Fruit fly (Drosophila melanogaster) whole organism, embryonic: Measurements from ENCODE around the gene CG13373.
A peak's percentile ranks its signal among the peaks of the same experiment; 100 is the strongest.

Experiments
- Abd-B ChIP-seq: fragments of 200-800 bp; sonication (Bioruptor generic); optimal IDR thresholded peaks from 2 replicates; lab custom pipeline; 2018; ENCODE audit warnings: missing biosample characterization, mild to moderate bottlenecking, missing genetic modification characterization, moderate library complexity
- Ada2b ChIP-seq: fragments of 200-800 bp; sonication (Bioruptor generic); IDR thresholded peaks from 2 replicates; pipeline ENCODE4 v1.3.6; 2022; ENCODE audit warnings: missing biosample characterization, missing genetic modification characterization
- B-H1 ChIP-seq: fragments of 200-800 bp; sonication (Bioruptor generic); IDR thresholded peaks from 3 replicates; pipeline ENCODE4 v1.3.6; 2022; ENCODE audit warnings: missing biosample characterization, missing genetic modification characterization
- Blimp-1 ChIP-seq: fragments of 200-800 bp; sonication (Bioruptor generic); optimal IDR thresholded peaks from 3 replicates; lab custom pipeline; 2018; ENCODE audit warnings: missing biosample characterization, missing genetic modification characterization, mild to moderate bottlenecking, moderate library complexity, missing genetic modification reagents
- CG10209 ChIP-seq: fragments of 200-800 bp; sonication (Bioruptor generic); optimal IDR thresholded peaks from 3 replicates; lab custom pipeline; 2017; ENCODE audit warnings: missing biosample characterization, mild to moderate bottlenecking, missing genetic modification characterization, missing genetic modification reagents
- CG11085 ChIP-seq: fragments of 200-800 bp; sonication (Bioruptor generic); IDR thresholded peaks from 2 replicates; pipeline ENCODE4 v1.3.6; 2022; ENCODE audit warnings: missing biosample characterization, missing genetic modification characterization
- CG11398 ChIP-seq: fragments of 200-800 bp; sonication (Bioruptor generic); optimal IDR thresholded peaks from 2 replicates; lab custom pipeline; 2016; ENCODE audit warnings: missing biosample characterization, missing genetic modification characterization
- CG11456 ChIP-seq: fragments of 200-800 bp; sonication (Bioruptor generic); IDR thresholded peaks from 3 replicates; pipeline ENCODE4 v1.3.6; 2022; ENCODE audit warnings: missing biosample characterization, missing genetic modification characterization
- CG11560 ChIP-seq: fragments of 200-800 bp; sonication (Bioruptor generic); IDR thresholded peaks from 3 replicates; pipeline ENCODE4 v1.3.6; 2022; ENCODE audit warnings: missing biosample characterization, missing genetic modification characterization
- CG16779 ChIP-seq: fragments of 200-800 bp; sonication (Bioruptor generic); IDR thresholded peaks from 2 replicates; pipeline ENCODE4 v1.3.6; 2022; ENCODE audit warnings: missing biosample characterization, missing genetic modification characterization
- CG16813 ChIP-seq: fragments of 200-800 bp; sonication (Bioruptor generic); IDR thresholded peaks from 3 replicates; pipeline ENCODE4 v1.3.6; 2022; ENCODE audit warnings: missing biosample characterization, missing genetic modification characterization; ENCODE audit not compliant: partially characterized antibody
- CG17912 ChIP-seq: fragments of 200-800 bp; sonication (Bioruptor generic); optimal IDR thresholded peaks from 2 replicates; lab custom pipeline; 2018; ENCODE audit warnings: missing biosample characterization, mild to moderate bottlenecking, missing genetic modification characterization
- CG1792 ChIP-seq: fragments of 200-800 bp; sonication (Bioruptor generic); optimal IDR thresholded peaks from 2 replicates; lab custom pipeline; 2016; ENCODE audit warnings: missing biosample characterization, missing genetic modification characterization
- CG1832 ChIP-seq: fragments of 200-800 bp; sonication (Bioruptor generic); optimal IDR thresholded peaks from 2 replicates; lab custom pipeline; 2017; ENCODE audit warnings: missing biosample characterization, mild to moderate bottlenecking, missing genetic modification characterization, inconsistent platforms
- CG2678 ChIP-seq: fragments of 200-800 bp; sonication (Bioruptor generic); optimal IDR thresholded peaks from 3 replicates; lab custom pipeline; 2019; ENCODE audit warnings: missing biosample characterization, mild to moderate bottlenecking, missing genetic modification characterization, moderate library complexity
- CG2889 ChIP-seq: fragments of 200-800 bp; sonication (Bioruptor generic); IDR thresholded peaks from 3 replicates; pipeline ENCODE4 v1.3.6; 2022; ENCODE audit warnings: missing biosample characterization, missing genetic modification characterization
- CG31365 ChIP-seq: fragments of 200-800 bp; sonication (Bioruptor generic); optimal IDR thresholded peaks from 2 replicates; lab custom pipeline; 2018; ENCODE audit warnings: missing biosample characterization, mild to moderate bottlenecking, missing genetic modification characterization
- CG4424 ChIP-seq: fragments of 200-800 bp; sonication (Bioruptor generic); optimal IDR thresholded peaks from 3 replicates; lab custom pipeline; 2016; ENCODE audit warnings: missing biosample characterization, missing genetic modification characterization
- CG6689 ChIP-seq: fragments of 200-800 bp; sonication (Bioruptor generic); IDR thresholded peaks from 2 replicates; pipeline ENCODE4 v1.3.6; 2022; ENCODE audit warnings: missing biosample characterization, missing genetic modification characterization
- CTCF ChIP-seq: fragments of 200-800 bp; sonication (Bioruptor generic); optimal IDR thresholded peaks from 2 replicates; lab custom pipeline; 2017; ENCODE audit warnings: missing biosample characterization, mild to moderate bottlenecking, missing genetic modification characterization, moderate library complexity
- CoRest ChIP-seq: fragments of 200-800 bp; sonication (Bioruptor generic); optimal IDR thresholded peaks from 3 replicates; lab custom pipeline; 2018; ENCODE audit warnings: missing biosample characterization, mild to moderate bottlenecking, missing genetic modification characterization, moderate library complexity
- D19A ChIP-seq: fragments of 200-800 bp; optimal IDR thresholded peaks from 3 replicates; lab custom pipeline; 2019; ENCODE audit warnings: missing biosample characterization, mild to moderate bottlenecking, missing genetic modification characterization, moderate library complexity
- Dip2 ChIP-seq: fragments of 200-800 bp; sonication (Bioruptor generic); IDR thresholded peaks from 2 replicates; pipeline ENCODE4 v1.3.6; 2022; ENCODE audit warnings: missing biosample characterization, missing genetic modification characterization
- Elba2 ChIP-seq: fragments of 200-800 bp; sonication (Bioruptor generic); optimal IDR thresholded peaks from 3 replicates; lab custom pipeline; 2016; ENCODE audit warnings: missing biosample characterization, missing genetic modification characterization
- Ets65A ChIP-seq: fragments of 200-800 bp; sonication (Bioruptor generic); peaks from one replicate; lab custom pipeline; 2016; ENCODE audit warnings: missing biosample characterization, missing genetic modification characterization
- HLH54F ChIP-seq: fragments of 200-800 bp; sonication (Bioruptor generic); optimal IDR thresholded peaks from 3 replicates; lab custom pipeline; 2016; ENCODE audit warnings: missing biosample characterization, missing genetic modification characterization
- Hsf ChIP-seq: fragments of 200-800 bp; sonication (Bioruptor generic); optimal IDR thresholded peaks from 3 replicates; lab custom pipeline; 2016; ENCODE audit warnings: missing biosample characterization, missing genetic modification characterization
- Oaz ChIP-seq: fragments of 200-800 bp; sonication (Bioruptor generic); IDR thresholded peaks from 2 replicates; pipeline ENCODE4 v1.3.6; 2022; ENCODE audit warnings: missing biosample characterization, missing genetic modification characterization
- Poxn ChIP-seq: fragments of 200-800 bp; sonication (Bioruptor generic); IDR thresholded peaks from 2 replicates; pipeline ENCODE4 v1.3.6; 2022; ENCODE audit warnings: missing biosample characterization, missing genetic modification characterization
- Sry-β ChIP-seq: fragments of 200-800 bp; sonication (Bioruptor generic); optimal IDR thresholded peaks from 2 replicates; lab custom pipeline; 2018; ENCODE audit warnings: missing biosample characterization, mild to moderate bottlenecking, missing genetic modification characterization, moderate library complexity
- YL-1 ChIP-seq: fragments of 200-800 bp; sonication (Bioruptor generic); optimal IDR thresholded peaks from 3 replicates; lab custom pipeline; 2017; ENCODE audit warnings: missing biosample characterization, mild to moderate bottlenecking, missing genetic modification characterization
- bigmax ChIP-seq: fragments of 200-800 bp; sonication (Bioruptor generic); optimal IDR thresholded peaks from 2 replicates; lab custom pipeline; 2018; ENCODE audit warnings: missing biosample characterization, mild to moderate bottlenecking, missing genetic modification characterization
- crp ChIP-seq, 2 experiments: fragments of 200-800 bp; sonication (Bioruptor generic); optimal IDR thresholded peaks; 2 replicates in 1 of 2; 3 replicates in 1 of 2; lab custom pipeline; 2017; ENCODE audit warnings: missing biosample characterization in 2 of 2, missing genetic modification characterization in 2 of 2, mild to moderate bottlenecking in 1 of 2, moderate library complexity in 1 of 2
- inv ChIP-seq: fragments of 200-800 bp; sonication (Bioruptor generic); IDR thresholded peaks from 2 replicates; pipeline ENCODE4 v1.3.6; 2022; ENCODE audit warnings: missing biosample characterization, missing genetic modification characterization; ENCODE audit not compliant: partially characterized antibody
- jumu ChIP-seq: fragments of 200-800 bp; sonication (Bioruptor generic); optimal IDR thresholded peaks from 3 replicates; lab custom pipeline; 2016; ENCODE audit warnings: missing biosample characterization, missing genetic modification characterization
- lmd ChIP-seq: fragments of 200-800 bp; sonication (Bioruptor generic); IDR thresholded peaks from 2 replicates; pipeline ENCODE4 v1.3.6; 2022; ENCODE audit warnings: missing biosample characterization, missing genetic modification characterization
- nau ChIP-seq: fragments of 200-800 bp; sonication (Bioruptor generic); optimal IDR thresholded peaks from 3 replicates; lab custom pipeline; 2017; ENCODE audit warnings: missing biosample characterization, mild to moderate bottlenecking, missing genetic modification characterization, missing genetic modification reagents
- repo ChIP-seq: fragments of 200-800 bp; sonication (Bioruptor generic); optimal IDR thresholded peaks from 2 replicates; lab custom pipeline; 2016; ENCODE audit warnings: missing biosample characterization, missing genetic modification characterization
- scrt ChIP-seq: fragments of 200-800 bp; sonication (Bioruptor generic); optimal IDR thresholded peaks from 2 replicates; lab custom pipeline; 2018; ENCODE audit warnings: missing biosample characterization, mild to moderate bottlenecking, missing genetic modification characterization, moderate library complexity
- slbo ChIP-seq: fragments of 200-800 bp; sonication (Bioruptor generic); IDR thresholded peaks from 2 replicates; pipeline ENCODE4 v1.3.6; 2022; ENCODE audit warnings: missing biosample characterization, missing genetic modification characterization
- tna ChIP-seq: fragments of 200-800 bp; sonication (Bioruptor generic); IDR thresholded peaks from 2 replicates; pipeline ENCODE4 v1.3.6; 2022; ENCODE audit warnings: missing biosample characterization, missing genetic modification characterization; ENCODE audit not compliant: partially characterized antibody
- trem ChIP-seq: fragments of 200-800 bp; optimal IDR thresholded peaks from 3 replicates; lab custom pipeline; 2019; ENCODE audit warnings: missing biosample characterization, mild to moderate bottlenecking, missing genetic modification characterization, moderate library complexity
- vvl ChIP-seq: fragments of 200-800 bp; sonication (Bioruptor generic); IDR thresholded peaks from 2 replicates; pipeline ENCODE4 v1.3.6; 2022; ENCODE audit warnings: missing biosample characterization, missing genetic modification characterization

Gene CG13373

DNA sequence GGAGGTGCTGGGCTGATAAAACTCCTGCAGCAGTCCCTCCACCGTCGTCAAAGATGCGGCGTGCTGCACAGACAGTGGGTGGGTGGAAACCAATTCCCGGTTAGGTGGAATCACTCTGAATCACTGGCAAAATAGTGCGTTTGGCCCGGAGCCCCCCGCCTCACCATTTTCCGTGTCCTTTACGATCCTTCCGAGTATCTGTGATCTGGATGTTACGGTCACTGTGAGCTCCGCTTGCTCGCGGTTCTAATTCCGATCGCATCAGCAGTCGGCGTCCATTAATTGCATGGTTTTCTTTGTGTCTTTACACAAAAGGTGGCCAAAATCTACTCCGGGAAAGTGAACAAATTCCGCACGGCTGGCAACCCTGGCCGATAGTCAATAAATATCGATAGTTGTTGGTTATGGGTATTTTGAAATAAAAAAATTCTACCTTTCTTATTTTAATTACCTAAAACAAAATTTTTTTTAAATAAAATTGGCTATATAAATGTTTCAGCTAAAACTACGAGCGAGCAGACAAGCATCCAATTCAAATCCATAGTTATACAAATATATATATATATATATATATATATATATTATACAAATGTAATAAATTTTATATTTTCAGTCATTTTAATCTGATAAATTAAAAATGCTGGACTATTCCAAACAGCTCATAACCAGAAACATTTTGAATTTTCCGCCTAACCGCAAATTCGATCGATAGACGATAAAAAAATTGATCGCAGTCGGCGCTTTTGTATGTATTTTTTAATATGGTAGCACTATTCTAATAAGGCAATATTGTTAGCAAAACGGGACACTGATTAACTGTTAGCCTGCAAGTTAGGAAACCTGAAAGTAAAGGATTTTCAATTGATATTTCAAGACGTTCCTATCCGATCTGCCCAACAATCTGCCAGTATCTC is at the start of gene CG13373, which contains the start of gene ebo (continued):
- no peak for TF ChIP-seq CG2889 (GFP tag; lab: Robert Waterston, UW)
- TF ChIP-seq lmd (GFP tag; lab: Robert Waterston, UW): peak; percentile 28; the same call in 1 of the 2 replicates
- no peak for TF ChIP-seq CG17912 (GFP tag; lab: Kevin White, UChicago)
- no peak for TF ChIP-seq CG10209 (GFP tag; lab: Kevin White, UChicago)
- peak; percentile 39 for TF ChIP-seq Elba2 (GFP tag; lab: Kevin White, UChicago)
- no peak for TF ChIP-seq nau (GFP tag; lab: Kevin White, UChicago)
- TF ChIP-seq CG1792 (GFP tag; lab: Kevin White, UChicago): no peak
- peak; percentile 48 for TF ChIP-seq CG6689 (GFP tag; lab: Robert Waterston, UW)
- TF ChIP-seq Poxn (GFP tag; lab: Robert Waterston, UW): no peak
- TF ChIP-seq trem: peak; percentile 17
- TF ChIP-seq Oaz (GFP tag; lab: Robert Waterston, UW): no peak
- peak; percentile 59; the same call in 2 of the 3 replicates for TF ChIP-seq CG16813 (GFP tag; lab: Robert Waterston, UW)
- peak; percentile 49; the same call in 1 of the 2 replicates for TF ChIP-seq inv (GFP tag; lab: Robert Waterston, UW)
- TF ChIP-seq Blimp-1 (GFP tag; lab: Kevin White, UChicago): no peak
- no peak for TF ChIP-seq B-H1 (GFP tag; lab: Robert Waterston, UW)
- no peak for TF ChIP-seq CG1832
- no peak for TF ChIP-seq repo (GFP tag; lab: Kevin White, UChicago)
- TF ChIP-seq CG11560: no peak
- no peak for TF ChIP-seq CG11085 (GFP tag; lab: Robert Waterston, UW)
- no peak for TF ChIP-seq CG2678 (tag; lab: Kevin White, UChicago)
- TF ChIP-seq CG4424 (GFP tag; lab: Kevin White, UChicago): no peak
- no peak for TF ChIP-seq Sry-β (GFP tag; lab: Kevin White, UChicago)
- TF ChIP-seq bigmax (GFP tag; lab: Kevin White, UChicago): no peak
- TF ChIP-seq Hsf (GFP tag; lab: Kevin White, UChicago): peak; percentile 8
- TF ChIP-seq CoRest (tag; lab: Kevin White, UChicago): no peak
- TF ChIP-seq CG31365 (tag; lab: Kevin White, UChicago): no peak
- no peak for TF ChIP-seq Abd-B
- no peak for TF ChIP-seq jumu
- peak; percentile 28; the same call in 1 of the 2 replicates for TF ChIP-seq vvl (GFP tag; lab: Robert Waterston, UW)
- TF ChIP-seq crp (GFP tag; optimal IDR thresholded peaks at IDR 0.05; lab: Kevin White, UChicago): no peak
- TF ChIP-seq HLH54F (GFP tag; lab: Kevin White, UChicago): no peak
- no peak for TF ChIP-seq CG11456 (GFP tag; lab: Robert Waterston, UW)
- no peak for TF ChIP-seq CG11398 (GFP tag; lab: Kevin White, UChicago)
- TF ChIP-seq YL-1 (GFP tag; lab: Kevin White, UChicago): no peak
- no peak for TF ChIP-seq Dip2 (GFP tag; lab: Robert Waterston, UW)
- TF ChIP-seq Ada2b (GFP tag; lab: Robert Waterston, UW): peak; percentile 39
- TF ChIP-seq Ets65A: peak; percentile 91
- TF ChIP-seq tna (GFP tag; lab: Robert Waterston, UW): no peak
- TF ChIP-seq D19A (tag; lab: Kevin White, UChicago): no peak
- TF ChIP-seq scrt (GFP tag; lab: Kevin White, UChicago): no peak
- no peak for TF ChIP-seq CTCF (GFP tag; lab: Kevin White, UChicago)
- TF ChIP-seq CG16779 (GFP tag; lab: Robert Waterston, UW): no peak
- peak; percentile 61 for TF ChIP-seq slbo (GFP tag; lab: Robert Waterston, UW)
